Fruit fly (Drosophila melanogaster) whole organism, adult: ENCODE data around the gene Zn72D.

ENCODE experiments used
- CG33017 ChIP-seq: fragments of 200-800 bp; sonication (Bioruptor generic); optimal IDR thresholded peaks from 2 replicates; lab custom pipeline; 2018; ENCODE audit warnings: missing biosample characterization, mild to moderate bottlenecking, missing genetic modification characterization, moderate library complexity
- Crg-1 ChIP-seq: fragments of 200-800 bp; sonication (Bioruptor generic); optimal IDR thresholded peaks from 2 replicates; lab custom pipeline; 2016; ENCODE audit warnings: missing biosample characterization, missing genetic modification characterization
- Hr96 ChIP-seq: fragments of 200-800 bp; sonication (Bioruptor generic); optimal IDR thresholded peaks from 2 replicates; lab custom pipeline; 2016; ENCODE audit warnings: missing biosample characterization, missing genetic modification characterization
- bab1 ChIP-seq: fragments of 200-800 bp; sonication (Bioruptor generic); optimal IDR thresholded peaks from 3 replicates; lab custom pipeline; 2019; ENCODE audit warnings: missing biosample characterization, mild to moderate bottlenecking, missing genetic modification characterization, moderate library complexity
- kay ChIP-seq: fragments of 200-800 bp; sonication (Bioruptor generic); peaks from one replicate; lab custom pipeline; 2016; ENCODE audit warnings: missing biosample characterization, missing genetic modification characterization, borderline replicate concordance
- ovo ChIP-seq: fragments of 200-800 bp; sonication (Bioruptor generic); optimal IDR thresholded peaks from 2 replicates; lab custom pipeline; 2016; ENCODE audit warnings: missing biosample characterization, missing genetic modification characterization
- pad ChIP-seq: fragments of 200-800 bp; sonication (Bioruptor generic); optimal IDR thresholded peaks from 3 replicates; lab custom pipeline; 2017; ENCODE audit warnings: missing biosample characterization, missing genetic modification characterization, mild to moderate bottlenecking, moderate library complexity, missing genetic modification reagents

dm6 chr3L:16137779-16138178 lies 25.4 kb upstream of the Zn72D start, which contains the start of gene CG5157:
- TF ChIP-seq Hr96 (no peak), CG33017 (tag; lab: Kevin White, UChicago) (no peak), ovo (GFP tag; lab: Kevin White, UChicago) (no peak), Crg-1 (GFP tag; lab: Kevin White, UChicago) (no peak), kay (GFP tag; lab: Kevin White, UChicago) (no peak), bab1 (GFP tag; lab: Kevin White, UChicago) (no peak), pad (GFP tag; lab: Kevin White, UChicago) (no peak)
